Worm (Caenorhabditis elegans) whole organism, late embryonic: ENCODE results near the gene D2063.1.
"Not testable (repeated sequence)": the region's sequence is repeated elsewhere in the genome, so short reads cannot be mapped to it uniquely, and the experiment has no call there.

Experiments used
- F13H6.1 ChIP-seq: sonication (generic microtip); optimal IDR thresholded peaks from 2 replicates; lab custom pipeline; 2016; ENCODE audit warnings: missing genetic modification characterization, missing compliant biosample characterization
- ama-1 ChIP-seq: fragments of 150-350 bp; optimal IDR thresholded peaks from 2 replicates; lab custom pipeline; 2014
- ceh-30 ChIP-seq: fragments of 150-350 bp; optimal IDR thresholded peaks from 2 replicates; lab custom pipeline; 2014; ENCODE audit warnings: missing biosample characterization, missing genetic modification characterization
- lim-6 ChIP-seq: sonication (generic microtip); optimal IDR thresholded peaks from 2 replicates; lab custom pipeline; 2016; ENCODE audit warnings: missing genetic modification characterization, missing compliant biosample characterization
- nhr-11 ChIP-seq: fragments of 150-350 bp; optimal IDR thresholded peaks from 2 replicates; lab custom pipeline; 2014; ENCODE audit warnings: missing biosample characterization, missing genetic modification characterization
- pag-3 ChIP-seq: sonication (generic microtip); optimal IDR thresholded peaks from 2 replicates; lab custom pipeline; 2016; ENCODE audit warnings: missing compliant biosample characterization, missing genetic modification characterization, borderline replicate concordance
- pax-1 ChIP-seq: fragments of 150-350 bp; optimal IDR thresholded peaks from 2 replicates; lab custom pipeline; 2014; ENCODE audit warnings: missing biosample characterization, missing genetic modification characterization

DNA sequence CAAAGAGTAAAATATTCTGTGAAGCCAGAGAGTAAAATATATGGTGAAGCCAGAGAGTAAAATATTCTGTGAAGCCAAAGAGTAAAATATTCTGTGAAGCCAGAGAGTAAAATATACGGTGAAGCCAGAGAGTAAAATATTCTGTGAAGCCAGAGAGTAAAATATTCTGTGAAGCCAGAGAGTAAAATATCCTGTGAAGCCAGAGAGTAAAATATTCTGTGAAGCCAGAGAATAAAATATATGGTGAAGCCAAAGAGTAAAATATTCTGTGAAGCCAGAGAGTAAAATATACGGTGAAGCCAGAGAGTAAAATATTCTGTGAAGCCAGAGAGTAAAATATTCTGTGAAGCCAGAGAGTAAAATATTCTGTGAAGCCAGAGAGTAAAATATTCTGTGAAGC, 6.6 kb downstream of the D2063.1 start:
- TF ChIP-seq nhr-11; pag-3 (tag; lab: Kevin White, UChicago); ama-1 (lab: Kevin White, UChicago); F13H6.1; lim-6 (tag; lab: Kevin White, UChicago); pax-1 (tag; lab: Kevin White, UChicago); ceh-30 (tag; lab: Kevin White, UChicago): not testable (repeated sequence)
